Fruit fly (Drosophila melanogaster) whole organism: ENCODE measurements around the gene CG7523.

Experiments used
- CG8478 ChIP-seq: fragments of >200 bp; optimal IDR thresholded peaks from 2 replicates; lab custom pipeline; 2018; ENCODE audit warnings: inconsistent platforms
- Dll ChIP-seq: fragments of >200 bp; optimal IDR thresholded peaks from 2 replicates; lab custom pipeline; 2017
- EcR ChIP-seq, 2 experiments: fragments of >200 bp; optimal IDR thresholded peaks; 2 replicates each; lab custom pipeline; 2017; ENCODE audit warnings: missing biosample characterization in 2 of 2, missing genetic modification characterization in 2 of 2, missing genetic modification reagents in 2 of 2
- pan ChIP-seq: fragments of >200 bp; optimal IDR thresholded peaks from 2 replicates; lab custom pipeline; 2017
- psq ChIP-seq: fragments of >200 bp; optimal IDR thresholded peaks from 2 replicates; lab custom pipeline; 2017
- usp ChIP-seq: fragments of >200 bp; optimal IDR thresholded peaks from 2 replicates; lab custom pipeline; 2017; ENCODE audit warnings: missing biosample characterization, missing genetic modification characterization, mixed read lengths

The CG7523 gene

dm6 chr3R:17645239-17645638 is 25.5 kb downstream of the CG7523 start:
- no peak for TF ChIP-seq psq (lab: Kevin White, UChicago)
- no peak for TF ChIP-seq Dll
- TF ChIP-seq pan (lab: Kevin White, UChicago), result no peak
- TF ChIP-seq EcR (GFP tag; optimal IDR thresholded peaks at IDR 0.05; lab: Kevin White, UChicago), result no peak
- no peak for TF ChIP-seq usp (GFP tag; lab: Kevin White, UChicago)
- no peak for TF ChIP-seq CG8478 (lab: Kevin White, UChicago)

- TF ChIP-seq psq (lab: Kevin White, UChicago), result no peak
- TF ChIP-seq pan (lab: Kevin White, UChicago), result no peak
- TF ChIP-seq Dll, result no peak
- no peak for TF ChIP-seq usp (GFP tag; lab: Kevin White, UChicago)
- no peak for TF ChIP-seq EcR (GFP tag; optimal IDR thresholded peaks at IDR 0.05; lab: Kevin White, UChicago)
- no peak for TF ChIP-seq CG8478 (lab: Kevin White, UChicago)
Measured at dm6 chr3R:17644019-17644418, 26.7 kb downstream of the CG7523 start.

dm6 chr3R:17631176-17631865 is 39.4 kb downstream of the CG7523 start:
- TF ChIP-seq pan (lab: Kevin White, UChicago) (no peak), CG8478 (lab: Kevin White, UChicago) (no peak), usp (GFP tag; lab: Kevin White, UChicago) (no peak), EcR (GFP tag; optimal IDR thresholded peaks at IDR 0.05; lab: Kevin White, UChicago) (no peak), Dll (no peak), psq (lab: Kevin White, UChicago) (no peak)

- TF ChIP-seq usp (GFP tag; lab: Kevin White, UChicago), result no peak
- no peak for TF ChIP-seq Dll
- no peak for TF ChIP-seq EcR (GFP tag; optimal IDR thresholded peaks at IDR 0.05; lab: Kevin White, UChicago)
- TF ChIP-seq pan (lab: Kevin White, UChicago), result no peak
- TF ChIP-seq CG8478 (lab: Kevin White, UChicago), result no peak
Measured at dm6 chr3R:17630417-17630816, 40.3 kb downstream of the CG7523 start, which contains the start of gene CG43175. Gene CG43175, plus strand, starts transcription at chr3R:17630717.

dm6 chr3R:17626827-17627226 is 43.9 kb downstream of the CG7523 start, which contains the start of gene CG14325:
Gene CG14325, plus strand, starts transcription at chr3R:17627127.
- TF ChIP-seq CG8478 (lab: Kevin White, UChicago) (no peak), pan (lab: Kevin White, UChicago) (no peak), EcR (GFP tag; optimal IDR thresholded peaks at IDR 0.05; lab: Kevin White, UChicago) (no peak), psq (lab: Kevin White, UChicago) (no peak)

- TF ChIP-seq pan (lab: Kevin White, UChicago), result no peak
- no peak for TF ChIP-seq psq (lab: Kevin White, UChicago)
- TF ChIP-seq CG8478 (lab: Kevin White, UChicago), result no peak
- TF ChIP-seq EcR (GFP tag; optimal IDR thresholded peaks at IDR 0.05; lab: Kevin White, UChicago), result no peak
Measured at dm6 chr3R:17624968-17625367, 45.7 kb downstream of the CG7523 start, which contains the start of gene AttD. Gene AttD, plus strand, starts transcription at chr3R:17625268.

dm6 chr3R:17624549-17624948 is 46.1 kb downstream of the CG7523 start:
- TF ChIP-seq CG8478 (lab: Kevin White, UChicago), result no peak
- no peak for TF ChIP-seq Dll
- no peak for TF ChIP-seq usp (GFP tag; lab: Kevin White, UChicago)
- TF ChIP-seq pan (lab: Kevin White, UChicago), result no peak
- no peak for TF ChIP-seq EcR (GFP tag; optimal IDR thresholded peaks at IDR 0.05; lab: Kevin White, UChicago)
- TF ChIP-seq psq (lab: Kevin White, UChicago), result no peak

- TF ChIP-seq psq (lab: Kevin White, UChicago) (no peak), usp (GFP tag; lab: Kevin White, UChicago) (no peak), pan (lab: Kevin White, UChicago) (no peak), CG8478 (lab: Kevin White, UChicago) (no peak), Dll (no peak)
Measured at dm6 chr3R:17622062-17622766, 48.5 kb downstream of the CG7523 start, which contains the start of gene CG14323. Gene CG14323, minus strand, starts transcription at chr3R:17622112.

dm6 chr3R:17619726-17620282 is 50.9 kb downstream of the CG7523 start:
- TF ChIP-seq pan (lab: Kevin White, UChicago) (no peak), CG8478 (lab: Kevin White, UChicago) (no peak), usp (GFP tag; lab: Kevin White, UChicago) (no peak)
